Fruit fly (Drosophila melanogaster) whole organism, adult: ENCODE results near the gene pug.

ENCODE experiments used
- CG7045 ChIP-seq: fragments of 200-800 bp; sonication (Bioruptor generic); optimal IDR thresholded peaks from 2 replicates; lab custom pipeline; 2017; ENCODE audit warnings: missing biosample characterization, mild to moderate bottlenecking, missing genetic modification characterization
- CG7101 ChIP-seq: fragments of 200-800 bp; sonication (Bioruptor generic); optimal IDR thresholded peaks from 2 replicates; lab custom pipeline; 2018; ENCODE audit warnings: missing biosample characterization, mild to moderate bottlenecking, missing genetic modification characterization, moderate library complexity
- ovo ChIP-seq: fragments of 200-800 bp; sonication (Bioruptor generic); optimal IDR thresholded peaks from 2 replicates; lab custom pipeline; 2016; ENCODE audit warnings: missing biosample characterization, missing genetic modification characterization

DNA sequence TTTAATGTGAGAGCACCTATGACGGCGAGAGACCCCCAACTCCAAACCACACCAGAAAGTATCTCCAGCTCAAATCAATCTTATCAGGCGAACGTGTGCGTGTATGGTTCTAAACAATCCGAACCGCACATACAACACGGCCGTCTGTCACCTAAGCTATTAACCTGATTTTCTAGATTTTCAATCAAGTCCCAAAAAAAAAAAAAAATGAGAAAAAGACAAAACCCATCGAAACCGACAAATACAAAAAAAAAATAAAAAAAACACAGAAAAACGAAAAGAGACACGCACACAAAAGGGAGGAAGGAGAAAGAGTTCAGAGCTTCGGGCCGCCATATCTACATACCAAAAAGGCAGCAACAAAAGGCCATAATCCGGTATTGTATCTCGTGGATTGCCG is 39.8 kb upstream of the pug start:
- TF ChIP-seq CG7045 (GFP tag; lab: Kevin White, UChicago) (no peak), ovo (no peak), CG7101 (no peak)
